Fruit fly (Drosophila melanogaster) whole organism, embryonic: Measurements from ENCODE around the gene CG43689.
A peak's percentile ranks its signal among the peaks of the same experiment; 100 is the strongest.

ENCODE experiments used
- Adf1 ChIP-seq: fragments of 200-800 bp; sonication (Bioruptor generic); IDR thresholded peaks from 2 replicates; pipeline ENCODE4 v1.3.6; 2022; ENCODE audit warnings: missing biosample characterization, missing genetic modification characterization
- Antp ChIP-seq: fragments of 200-800 bp; sonication (Bioruptor generic); optimal IDR thresholded peaks from 3 replicates; lab custom pipeline; 2016; ENCODE audit warnings: missing biosample characterization, missing genetic modification characterization
- B-H1 ChIP-seq: fragments of 200-800 bp; sonication (Bioruptor generic); IDR thresholded peaks from 3 replicates; pipeline ENCODE4 v1.3.6; 2022; ENCODE audit warnings: missing biosample characterization, missing genetic modification characterization
- CG10462 ChIP-seq: fragments of 200-800 bp; sonication (Bioruptor generic); optimal IDR thresholded peaks from 2 replicates; lab custom pipeline; 2016; ENCODE audit warnings: missing biosample characterization, missing genetic modification characterization
- CG11695 ChIP-seq: fragments of 200-800 bp; sonication (Bioruptor generic); IDR thresholded peaks from 3 replicates; pipeline ENCODE4 v1.3.6; 2022; ENCODE audit warnings: missing biosample characterization, missing genetic modification characterization
- CG12071 ChIP-seq: fragments of 200-800 bp; sonication (Bioruptor generic); optimal IDR thresholded peaks from 3 replicates; lab custom pipeline; 2018; ENCODE audit warnings: missing biosample characterization, mild to moderate bottlenecking, missing genetic modification characterization
- CG12391 ChIP-seq: fragments of 200-800 bp; sonication (Bioruptor generic); optimal IDR thresholded peaks from 3 replicates; lab custom pipeline; 2018; ENCODE audit warnings: missing biosample characterization, mild to moderate bottlenecking, missing genetic modification characterization, moderate library complexity
- CG12659 ChIP-seq: fragments of 200-800 bp; sonication (Bioruptor generic); optimal IDR thresholded peaks from 3 replicates; lab custom pipeline; 2017; ENCODE audit warnings: mild to moderate bottlenecking, missing biosample characterization, missing genetic modification reagents, missing genetic modification characterization
- CG12942 ChIP-seq: fragments of 200-800 bp; sonication (Bioruptor generic); optimal IDR thresholded peaks from 3 replicates; lab custom pipeline; 2016; ENCODE audit warnings: missing biosample characterization, missing genetic modification characterization
- CG13296 ChIP-seq: fragments of 200-800 bp; sonication (Bioruptor generic); optimal IDR thresholded peaks from 3 replicates; lab custom pipeline; 2018; ENCODE audit warnings: missing biosample characterization, mild to moderate bottlenecking, missing genetic modification characterization
- CG16813 ChIP-seq: fragments of 200-800 bp; sonication (Bioruptor generic); IDR thresholded peaks from 3 replicates; pipeline ENCODE4 v1.3.6; 2022; ENCODE audit warnings: missing biosample characterization, missing genetic modification characterization; ENCODE audit not compliant: partially characterized antibody
- CG2116 ChIP-seq: fragments of 200-800 bp; sonication (Bioruptor generic); optimal IDR thresholded peaks from 3 replicates; lab custom pipeline; 2018; ENCODE audit warnings: missing biosample characterization, mild to moderate bottlenecking, missing genetic modification characterization
- CG2120 ChIP-seq: fragments of 200-800 bp; sonication (Bioruptor generic); optimal IDR thresholded peaks from 3 replicates; lab custom pipeline; 2016; ENCODE audit warnings: missing biosample characterization, missing genetic modification characterization
- CG31441 ChIP-seq: fragments of 200-800 bp; sonication (Bioruptor generic); IDR thresholded peaks from 2 replicates; pipeline ENCODE4 v1.3.6; 2022; ENCODE audit warnings: missing biosample characterization, missing genetic modification characterization
- CG3281 ChIP-seq: fragments of 200-800 bp; sonication (Bioruptor generic); optimal IDR thresholded peaks from 3 replicates; lab custom pipeline; 2017; ENCODE audit warnings: missing biosample characterization, mild to moderate bottlenecking, missing genetic modification characterization
- CG3995 ChIP-seq: fragments of 200-800 bp; sonication (Bioruptor generic); optimal IDR thresholded peaks from 3 replicates; lab custom pipeline; 2016; ENCODE audit warnings: missing biosample characterization, missing genetic modification characterization
- CG4820 ChIP-seq: fragments of 200-800 bp; sonication (Bioruptor generic); optimal IDR thresholded peaks from 3 replicates; lab custom pipeline; 2016; ENCODE audit warnings: missing biosample characterization, missing genetic modification characterization
- CG5245 ChIP-seq: fragments of 200-800 bp; sonication (Bioruptor generic); optimal IDR thresholded peaks from 3 replicates; lab custom pipeline; 2016; ENCODE audit warnings: missing biosample characterization, missing genetic modification characterization
- CG9609 ChIP-seq: fragments of 200-800 bp; sonication (Bioruptor generic); optimal IDR thresholded peaks from 3 replicates; lab custom pipeline; 2016; ENCODE audit warnings: missing biosample characterization, missing genetic modification characterization
- Dref ChIP-seq: fragments of 200-800 bp; sonication (Bioruptor generic); IDR thresholded peaks from 2 replicates; pipeline ENCODE4 v1.3.6; 2022; ENCODE audit warnings: missing biosample characterization, missing genetic modification characterization
- Elba2 ChIP-seq: fragments of 200-800 bp; sonication (Bioruptor generic); optimal IDR thresholded peaks from 3 replicates; lab custom pipeline; 2016; ENCODE audit warnings: missing biosample characterization, missing genetic modification characterization
- Ets65A ChIP-seq: fragments of 200-800 bp; sonication (Bioruptor generic); peaks from one replicate; lab custom pipeline; 2016; ENCODE audit warnings: missing biosample characterization, missing genetic modification characterization
- Ets97D ChIP-seq: fragments of 200-800 bp; sonication (Bioruptor generic); optimal IDR thresholded peaks from 3 replicates; lab custom pipeline; 2016; ENCODE audit warnings: missing biosample characterization, missing genetic modification characterization
- Gug ChIP-seq: fragments of 200-800 bp; sonication (Bioruptor generic); IDR thresholded peaks from 4 replicates; pipeline ENCODE4 v1.3.6; 2022; ENCODE audit warnings: missing biosample characterization, missing genetic modification characterization
- H2.0 ChIP-seq: fragments of 200-800 bp; sonication (Bioruptor generic); IDR thresholded peaks from 2 replicates; pipeline ENCODE4 v1.3.6; 2022; ENCODE audit warnings: missing biosample characterization, missing genetic modification characterization
- Hsf ChIP-seq: fragments of 200-800 bp; sonication (Bioruptor generic); optimal IDR thresholded peaks from 3 replicates; lab custom pipeline; 2016; ENCODE audit warnings: missing biosample characterization, missing genetic modification characterization
- Myb ChIP-seq: fragments of 200-800 bp; sonication (Bioruptor generic); optimal IDR thresholded peaks from 2 replicates; lab custom pipeline; 2016; ENCODE audit warnings: missing biosample characterization, missing genetic modification characterization
- Nf-YB ChIP-seq: fragments of 200-800 bp; sonication (Bioruptor generic); optimal IDR thresholded peaks from 3 replicates; lab custom pipeline; 2019; ENCODE audit warnings: missing biosample characterization, mild to moderate bottlenecking, missing genetic modification characterization, moderate library complexity
- Poxn ChIP-seq: fragments of 200-800 bp; sonication (Bioruptor generic); IDR thresholded peaks from 2 replicates; pipeline ENCODE4 v1.3.6; 2022; ENCODE audit warnings: missing biosample characterization, missing genetic modification characterization
- Ptx1 ChIP-seq: fragments of 200-800 bp; sonication (Bioruptor generic); IDR thresholded peaks from 2 replicates; pipeline ENCODE4 v1.3.6; 2022; ENCODE audit warnings: missing biosample characterization, missing genetic modification characterization
- Xrp1 ChIP-seq: fragments of 200-800 bp; sonication (Bioruptor generic); IDR thresholded peaks from 2 replicates; pipeline ENCODE4 v1.3.6; 2022; ENCODE audit warnings: missing biosample characterization, missing genetic modification characterization
- abd-A ChIP-seq: fragments of 200-800 bp; sonication (Bioruptor generic); optimal IDR thresholded peaks from 3 replicates; lab custom pipeline; 2019; ENCODE audit warnings: missing biosample characterization, mild to moderate bottlenecking, missing genetic modification characterization, moderate library complexity
- amos ChIP-seq: fragments of 200-800 bp; sonication (Bioruptor generic); IDR thresholded peaks from 2 replicates; pipeline ENCODE4 v1.3.6; 2022; ENCODE audit warnings: missing biosample characterization, missing genetic modification characterization; ENCODE audit not compliant: partially characterized antibody
- ara ChIP-seq: fragments of 200-800 bp; sonication (Bioruptor generic); IDR thresholded peaks from 2 replicates; pipeline ENCODE4 v1.3.6; 2022; ENCODE audit warnings: missing biosample characterization, missing genetic modification characterization
- ase ChIP-seq: fragments of 200-800 bp; sonication (Bioruptor generic); IDR thresholded peaks from 3 replicates; pipeline ENCODE4 v1.3.6; 2022; ENCODE audit warnings: missing biosample characterization, missing genetic modification characterization
- ato ChIP-seq: fragments of 200-800 bp; sonication (Bioruptor generic); IDR thresholded peaks from 2 replicates; pipeline ENCODE4 v1.3.6; 2022; ENCODE audit warnings: missing biosample characterization, missing genetic modification characterization; ENCODE audit not compliant: partially characterized antibody
- bcd ChIP-seq: fragments of 200-800 bp; sonication (Bioruptor generic); optimal IDR thresholded peaks from 2 replicates; lab custom pipeline; 2017; ENCODE audit warnings: missing biosample characterization, mild to moderate bottlenecking, missing genetic modification characterization
- cas ChIP-seq: fragments of 200-800 bp; sonication (Bioruptor generic); IDR thresholded peaks from 2 replicates; pipeline ENCODE4 v1.3.6; 2022; ENCODE audit warnings: missing biosample characterization, missing genetic modification characterization
- corto ChIP-seq: fragments of 200-800 bp; sonication (Bioruptor generic); optimal IDR thresholded peaks from 2 replicates; lab custom pipeline; 2016; ENCODE audit warnings: missing biosample characterization, mild to moderate bottlenecking, missing genetic modification characterization, moderate library complexity
- danr ChIP-seq: fragments of 200-800 bp; sonication (Bioruptor generic); IDR thresholded peaks from 2 replicates; pipeline ENCODE4 v1.3.6; 2022; ENCODE audit warnings: missing biosample characterization, missing genetic modification characterization
- exex ChIP-seq: fragments of 200-800 bp; sonication (Bioruptor generic); optimal IDR thresholded peaks from 4 replicates; lab custom pipeline; 2018; ENCODE audit warnings: missing biosample characterization, mild to moderate bottlenecking, missing genetic modification characterization, moderate library complexity
- kay ChIP-seq: fragments of 200-800 bp; sonication (Bioruptor generic); optimal IDR thresholded peaks from 2 replicates; lab custom pipeline; 2016; ENCODE audit warnings: missing biosample characterization, missing genetic modification characterization
- lilli ChIP-seq: fragments of 200-800 bp; sonication (Bioruptor generic); optimal IDR thresholded peaks from 3 replicates; lab custom pipeline; 2016; ENCODE audit warnings: missing biosample characterization, missing genetic modification characterization
- mirr ChIP-seq: fragments of 200-800 bp; sonication (Bioruptor generic); optimal IDR thresholded peaks from 3 replicates; lab custom pipeline; 2018; ENCODE audit warnings: missing biosample characterization, mild to moderate bottlenecking, missing genetic modification characterization
- pan ChIP-seq, 4 experiments: fragments of >200 bp in 3 of 4; fragments of 200-800 bp in 1 of 4; sonication (Bioruptor generic) in 1 of 4; optimal IDR thresholded peaks in 3 of 4; IDR thresholded peaks in 1 of 4; 2 replicates each; pipeline versions ENCODE4 v1.3.6 to Lab custom; 2017 to 2022; ENCODE audit warnings: missing biosample characterization in 2 of 4, missing genetic modification characterization in 2 of 4, mixed read lengths in 1 of 4
- pzg ChIP-seq: fragments of 200-800 bp; sonication (Bioruptor generic); optimal IDR thresholded peaks from 3 replicates; lab custom pipeline; 2018; ENCODE audit warnings: missing biosample characterization, mild to moderate bottlenecking, missing genetic modification characterization, moderate library complexity
- sens ChIP-seq: fragments of 200-800 bp; sonication (Bioruptor generic); peaks from one replicate; lab custom pipeline; 2016; ENCODE audit warnings: missing biosample characterization, missing genetic modification characterization
- slbo ChIP-seq: fragments of 200-800 bp; sonication (Bioruptor generic); IDR thresholded peaks from 2 replicates; pipeline ENCODE4 v1.3.6; 2022; ENCODE audit warnings: missing biosample characterization, missing genetic modification characterization
- so ChIP-seq: fragments of 200-800 bp; sonication (Bioruptor generic); IDR thresholded peaks from 3 replicates; pipeline ENCODE4 v1.3.6; 2022; ENCODE audit warnings: missing biosample characterization, missing genetic modification characterization
- ssp ChIP-seq: fragments of 200-800 bp; sonication (Bioruptor generic); IDR thresholded peaks from 2 replicates; pipeline ENCODE4 v1.3.6; 2022; ENCODE audit warnings: missing biosample characterization, missing genetic modification characterization
- tap ChIP-seq: fragments of 200-800 bp; optimal IDR thresholded peaks from 3 replicates; lab custom pipeline; 2019; ENCODE audit warnings: missing biosample characterization, mild to moderate bottlenecking, missing genetic modification characterization, moderate library complexity
- zfh2 ChIP-seq: fragments of 200-800 bp; sonication (Bioruptor generic); optimal IDR thresholded peaks from 2 replicates; lab custom pipeline; 2016; ENCODE audit warnings: missing biosample characterization, missing genetic modification characterization

CG43689 gene

DNA sequence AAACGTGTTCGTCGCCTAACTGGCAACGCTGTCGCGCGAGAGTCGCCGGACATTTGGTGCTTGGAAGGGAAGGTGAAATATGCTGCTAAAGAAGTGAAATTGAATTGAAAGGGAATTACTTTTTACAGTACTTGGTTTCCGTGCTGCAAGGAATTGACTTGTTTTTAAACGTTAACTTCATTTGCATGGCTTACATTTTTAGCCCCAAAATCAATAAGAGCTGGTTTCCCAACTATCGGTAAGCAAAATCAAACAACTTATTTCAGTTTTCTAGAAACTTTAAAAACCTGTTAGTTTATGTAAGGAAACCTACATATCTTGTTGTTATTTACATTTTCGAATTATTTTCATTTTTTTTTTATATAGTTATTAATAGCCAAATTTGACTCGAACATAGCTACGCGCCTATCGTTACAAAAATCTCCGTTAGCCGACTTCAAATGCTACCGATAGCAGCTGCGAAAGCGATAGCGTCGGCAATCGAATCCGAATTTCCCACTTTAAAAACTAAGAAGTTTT lies 38.2 kb downstream of the CG43689 start, which contains the start of the genes dgt4 and Nsun2 (continued):
- TF ChIP-seq kay (GFP tag; lab: Kevin White, UChicago) (peak; percentile 29), Ets97D (GFP tag; lab: Kevin White, UChicago) (peak; percentile 11), Hsf (GFP tag; lab: Kevin White, UChicago) (peak; percentile 18), tap (tag; lab: Kevin White, UChicago) (no peak), mirr (GFP tag; lab: Kevin White, UChicago) (no peak), Ets65A (GFP tag; lab: Kevin White, UChicago) (peak; percentile 90), bcd (GFP tag; lab: Kevin White, UChicago) (no peak), CG12942 (no peak), sens (GFP tag; lab: Kevin White, UChicago) (peak; percentile 62), CG2116 (GFP tag; lab: Kevin White, UChicago) (peak; percentile 54), CG11695 (GFP tag; lab: Robert Waterston, UW) (no peak), ase (GFP tag; lab: Robert Waterston, UW) (no peak), exex (no peak), CG12071 (GFP tag; lab: Kevin White, UChicago) (no peak), CG31441 (GFP tag; lab: Robert Waterston, UW) (0 out of 2 replicates have a peak, but pooled peaks have one; percentile 13), CG16813 (GFP tag; lab: Robert Waterston, UW) (peak; percentile 55; the same call in 1 of the 3 replicates), lilli (GFP tag; lab: Kevin White, UChicago) (peak; percentile 36), Dref (GFP tag; lab: Robert Waterston, UW) (peak; percentile 64), cas (no peak), pzg (GFP tag; lab: Kevin White, UChicago) (peak; percentile 22), CG10462 (GFP tag; lab: Kevin White, UChicago) (no peak), pan (optimal IDR thresholded peaks at IDR 0.05; lab: Kevin White, UChicago) (no peak), pan (GFP tag; optimal IDR thresholded peaks at IDR 0.05 in 1 of 2, IDR thresholded peaks at IDR 0.05 in 1 of 2) (no peak), Adf1 (no peak), B-H1 (GFP tag; lab: Robert Waterston, UW) (no peak), so (GFP tag; lab: Robert Waterston, UW) (no peak), slbo (GFP tag; lab: Robert Waterston, UW) (peak; percentile 33; the same call in 1 of the 2 replicates), Gug (GFP tag; lab: Robert Waterston, UW) (0 out of 4 replicates have a peak, but pooled peaks have one; percentile 5), H2.0 (GFP tag; lab: Robert Waterston, UW) (no peak), Elba2 (GFP tag; lab: Kevin White, UChicago) (no peak), CG4820 (GFP tag; lab: Kevin White, UChicago) (no peak), Myb (peak; percentile 31), Antp (GFP tag; lab: Kevin White, UChicago) (peak; percentile 33), CG3995 (GFP tag; lab: Kevin White, UChicago) (peak; percentile 21), danr (GFP tag; lab: Robert Waterston, UW) (no peak), amos (GFP tag; lab: Robert Waterston, UW) (peak; percentile 68), abd-A (tag; lab: Kevin White, UChicago) (no peak), corto (GFP tag; lab: Kevin White, UChicago) (no peak), CG3281 (GFP tag; lab: Kevin White, UChicago) (no peak), Ptx1 (GFP tag; lab: Robert Waterston, UW) (no peak), ato (no peak), CG9609 (GFP tag; lab: Kevin White, UChicago) (peak; percentile 17), zfh2 (GFP tag; lab: Kevin White, UChicago) (no peak), CG12659 (GFP tag; lab: Kevin White, UChicago) (peak; percentile 32), Nf-YB (GFP tag; lab: Kevin White, UChicago) (no peak), CG5245 (GFP tag; lab: Kevin White, UChicago) (no peak), Poxn (no peak), CG13296 (GFP tag; lab: Kevin White, UChicago) (no peak), Xrp1 (no peak), CG12391 (peak; percentile 21), CG2120 (GFP tag; lab: Kevin White, UChicago) (peak; percentile 37), ssp (GFP tag; lab: Robert Waterston, UW) (no peak), ara (GFP tag; lab: Robert Waterston, UW) (no peak)
